Fruit fly (Drosophila melanogaster) whole organism, pupa: ENCODE measurements around the gene alpha-Man-IIb.

Experiments used
- CG17806 ChIP-seq: fragments of 200-800 bp; sonication (Bioruptor generic); optimal IDR thresholded peaks from 2 replicates; lab custom pipeline; 2018; ENCODE audit warnings: missing biosample characterization, mild to moderate bottlenecking, missing genetic modification characterization, moderate library complexity
- D1 ChIP-seq: fragments of 200-800 bp; sonication (Bioruptor generic); optimal IDR thresholded peaks from 2 replicates; lab custom pipeline; 2018; ENCODE audit warnings: missing biosample characterization, mild to moderate bottlenecking, missing genetic modification characterization, moderate library complexity

- TF ChIP-seq CG17806 (tag; lab: Kevin White, UChicago): no peak
- no peak for TF ChIP-seq D1 (tag; lab: Kevin White, UChicago)
Observed at dm6 chr3R:15859896-15860295, 55.8 kb downstream of the alpha-Man-IIb start, which contains the start of gene CG9632.
